Worm (Caenorhabditis elegans) whole organism, L4 larva: ENCODE results near the gene sur-7.

Experiments used
- F44E2.7 ChIP-seq: fragments of 200-800 bp; sonication (Bioruptor generic); IDR thresholded peaks from 2 replicates; pipeline ENCODE4 v2.1.2; 2022; ENCODE audit warnings: missing genetic modification characterization, missing compliant biosample characterization
- dpl-1 ChIP-seq: fragments of 150-350 bp; optimal IDR thresholded peaks from 2 replicates; lab custom pipeline; 2014; ENCODE audit warnings: missing biosample characterization, missing genetic modification reagents, missing genetic modification characterization
- egl-43 ChIP-seq: fragments of 200-800 bp; sonication (Bioruptor generic); IDR thresholded peaks from 2 replicates; pipeline ENCODE4 v1.3.6; 2022; ENCODE audit warnings: missing genetic modification reagents, missing genetic modification characterization, missing compliant biosample characterization
- lin-13 ChIP-seq: fragments of 150-350 bp; optimal IDR thresholded peaks from 2 replicates; lab custom pipeline; 2014; ENCODE audit warnings: missing biosample characterization, missing genetic modification reagents, missing genetic modification characterization
- lin-39 ChIP-seq: fragments of 150-350 bp; optimal IDR thresholded peaks from 2 replicates; lab custom pipeline; 2014; ENCODE audit warnings: missing biosample characterization, missing genetic modification reagents, missing genetic modification characterization
- mdl-1 ChIP-seq, 2 experiments: fragments of 150-350 bp in 1 of 2; sonication (generic microtip) in 1 of 2; optimal IDR thresholded peaks; 2 replicates each; lab custom pipeline; 2014 to 2017; ENCODE audit warnings: missing biosample characterization in 2 of 2, missing genetic modification characterization in 2 of 2
- nhr-41 ChIP-seq: fragments of 200-800 bp; sonication (Bioruptor generic); IDR thresholded peaks from 2 replicates; pipeline ENCODE4 v1.3.6; 2022; ENCODE audit warnings: missing genetic modification reagents, missing genetic modification characterization, missing compliant biosample characterization
- nhr-76 ChIP-seq: fragments of 150-350 bp; optimal IDR thresholded peaks from 2 replicates; lab custom pipeline; 2014; ENCODE audit warnings: missing biosample characterization, missing genetic modification characterization
- pha-4 ChIP-seq, 2 experiments: fragments of 150-350 bp in 1 of 2; fragments of 200-800 bp in 1 of 2; sonication (Bioruptor generic) in 1 of 2; IDR thresholded peaks in 1 of 2; optimal IDR thresholded peaks in 1 of 2; 2 replicates each; pipeline versions ENCODE4 v1.3.6 to Lab custom; 2014 to 2022; ENCODE audit warnings: missing genetic modification characterization in 2 of 2, missing genetic modification reagents in 2 of 2, missing biosample characterization in 1 of 2, missing compliant biosample characterization in 1 of 2
- zag-1 ChIP-seq: fragments of 150-350 bp; optimal IDR thresholded peaks from 2 replicates; lab custom pipeline; 2014; ENCODE audit warnings: missing biosample characterization, missing genetic modification characterization

- no peak for TF ChIP-seq egl-43 (GFP tag; lab: Robert Waterston, UW)
- TF ChIP-seq nhr-41 (GFP tag; lab: Robert Waterston, UW), result no peak
- TF ChIP-seq pha-4 (GFP tag; IDR thresholded peaks at IDR 0.05; lab: Robert Waterston, UW), result no peak
- peak; percentile 61 for TF ChIP-seq pha-4 (tag; optimal IDR thresholded peaks at IDR 0.05; lab: Kevin White, UChicago)
- TF ChIP-seq mdl-1 (tag; optimal IDR thresholded peaks at IDR 0.05; lab: Kevin White, UChicago), result no peak
- no peak for TF ChIP-seq F44E2.7 (GFP tag; lab: Robert Waterston, UW)
- no peak for TF ChIP-seq dpl-1 (GFP tag; lab: Kevin White, UChicago)
- no peak for TF ChIP-seq nhr-76
- TF ChIP-seq lin-39 (tag; lab: Kevin White, UChicago), result no peak
- no peak for TF ChIP-seq zag-1 (tag; lab: Kevin White, UChicago)
- TF ChIP-seq lin-13 (GFP tag; lab: Kevin White, UChicago), result no peak
These were observed 35.6 kb downstream of the sur-7 start for ce11 chrX:16411985-16412384.
